Fruit fly (Drosophila melanogaster) whole organism, embryonic: ENCODE measurements around the gene CG9316.

Experiments used
- BtbVII ChIP-seq: fragments of 200-800 bp; sonication (Bioruptor generic); optimal IDR thresholded peaks from 3 replicates; lab custom pipeline; 2017; ENCODE audit warnings: missing biosample characterization, mild to moderate bottlenecking, missing genetic modification characterization
- CG10366 ChIP-seq: fragments of 200-800 bp; sonication (Bioruptor generic); IDR thresholded peaks from 2 replicates; pipeline ENCODE4 v1.3.6; 2022; ENCODE audit warnings: missing biosample characterization, missing genetic modification characterization
- CG10543 ChIP-seq: fragments of 200-800 bp; sonication (Bioruptor generic); optimal IDR thresholded peaks from 3 replicates; lab custom pipeline; 2017; ENCODE audit warnings: missing biosample characterization, mild to moderate bottlenecking, missing genetic modification characterization, moderate library complexity
- CG10654 ChIP-seq: fragments of 200-800 bp; sonication (Bioruptor generic); optimal IDR thresholded peaks from 2 replicates; lab custom pipeline; 2016; ENCODE audit warnings: missing biosample characterization, missing genetic modification characterization
- CG11398 ChIP-seq: fragments of 200-800 bp; sonication (Bioruptor generic); optimal IDR thresholded peaks from 2 replicates; lab custom pipeline; 2016; ENCODE audit warnings: missing biosample characterization, missing genetic modification characterization
- CG11696 ChIP-seq: fragments of 200-800 bp; sonication (Bioruptor generic); IDR thresholded peaks from 2 replicates; pipeline ENCODE4 v1.3.6; 2022; ENCODE audit warnings: missing biosample characterization, missing genetic modification characterization
- CG12391 ChIP-seq: fragments of 200-800 bp; sonication (Bioruptor generic); optimal IDR thresholded peaks from 3 replicates; lab custom pipeline; 2018; ENCODE audit warnings: missing biosample characterization, mild to moderate bottlenecking, missing genetic modification characterization, moderate library complexity
- CG13775 ChIP-seq: fragments of 200-800 bp; sonication (Bioruptor generic); optimal IDR thresholded peaks from 3 replicates; lab custom pipeline; 2017; ENCODE audit warnings: missing biosample characterization, mild to moderate bottlenecking, missing genetic modification characterization
- CG14050 ChIP-seq: fragments of 200-800 bp; sonication (Bioruptor generic); IDR thresholded peaks from 3 replicates; pipeline ENCODE4 v1.3.6; 2022; ENCODE audit warnings: missing biosample characterization, missing genetic modification characterization
- CG1603 ChIP-seq: fragments of 200-800 bp; sonication (Bioruptor generic); optimal IDR thresholded peaks from 2 replicates; lab custom pipeline; 2019; ENCODE audit warnings: missing biosample characterization, mild to moderate bottlenecking, missing genetic modification characterization, moderate library complexity
- CG16815 ChIP-seq: fragments of 200-800 bp; sonication (Bioruptor generic); optimal IDR thresholded peaks from 3 replicates; lab custom pipeline; 2017; ENCODE audit warnings: missing biosample characterization, mild to moderate bottlenecking, missing genetic modification characterization
- CG17361 ChIP-seq: fragments of 200-800 bp; sonication (Bioruptor generic); IDR thresholded peaks from 3 replicates; pipeline ENCODE4 v1.3.6; 2022; ENCODE audit warnings: missing biosample characterization, missing genetic modification characterization
- CG18476 ChIP-seq: fragments of 200-800 bp; sonication (Bioruptor generic); optimal IDR thresholded peaks from 2 replicates; lab custom pipeline; 2016; ENCODE audit warnings: missing biosample characterization, mild to moderate bottlenecking, missing genetic modification characterization
- CG18764 ChIP-seq: fragments of 200-800 bp; sonication (Bioruptor generic); optimal IDR thresholded peaks from 3 replicates; lab custom pipeline; 2016; ENCODE audit warnings: missing biosample characterization, missing genetic modification characterization
- CG3407 ChIP-seq: fragments of 200-800 bp; sonication (Bioruptor generic); optimal IDR thresholded peaks from 2 replicates; lab custom pipeline; 2018; ENCODE audit warnings: missing biosample characterization, mild to moderate bottlenecking, missing genetic modification characterization
- CG42726 ChIP-seq: fragments of 200-800 bp; sonication (Bioruptor generic); IDR thresholded peaks from 2 replicates; pipeline ENCODE4 v1.3.6; 2022; ENCODE audit warnings: missing biosample characterization, missing genetic modification characterization; ENCODE audit not compliant: partially characterized antibody
- CG4282 ChIP-seq: fragments of 200-800 bp; sonication (Bioruptor generic); optimal IDR thresholded peaks from 2 replicates; lab custom pipeline; 2016; ENCODE audit warnings: missing biosample characterization, missing genetic modification characterization
- CG43689 ChIP-seq: fragments of 200-800 bp; sonication (Bioruptor generic); IDR thresholded peaks from 2 replicates; pipeline ENCODE4 v1.3.6; 2022; ENCODE audit warnings: missing biosample characterization, missing genetic modification characterization
- CG4820 ChIP-seq: fragments of 200-800 bp; sonication (Bioruptor generic); optimal IDR thresholded peaks from 3 replicates; lab custom pipeline; 2016; ENCODE audit warnings: missing biosample characterization, missing genetic modification characterization
- CG7963 ChIP-seq: fragments of 200-800 bp; sonication (Bioruptor generic); IDR thresholded peaks from 3 replicates; pipeline ENCODE4 v1.3.6; 2022; ENCODE audit warnings: missing biosample characterization, missing genetic modification characterization; ENCODE audit not compliant: partially characterized antibody
- CG9797 ChIP-seq: fragments of 200-800 bp; sonication (Bioruptor generic); optimal IDR thresholded peaks from 3 replicates; lab custom pipeline; 2018; ENCODE audit warnings: missing biosample characterization, mild to moderate bottlenecking, missing genetic modification characterization
- Dek ChIP-seq: fragments of 200-800 bp; sonication (Bioruptor generic); optimal IDR thresholded peaks from 3 replicates; lab custom pipeline; 2019; ENCODE audit warnings: missing biosample characterization, mild to moderate bottlenecking, missing genetic modification characterization, moderate library complexity
- E2f1 ChIP-seq: fragments of 200-800 bp; sonication (Bioruptor generic); IDR thresholded peaks from 2 replicates; pipeline ENCODE4 v1.3.6; 2022; ENCODE audit warnings: missing biosample characterization, missing genetic modification characterization
- H15 ChIP-seq: fragments of 200-800 bp; sonication (Bioruptor generic); IDR thresholded peaks from 3 replicates; pipeline ENCODE4 v1.3.6; 2022; ENCODE audit warnings: missing biosample characterization, missing genetic modification characterization
- H2.0 ChIP-seq: fragments of 200-800 bp; sonication (Bioruptor generic); IDR thresholded peaks from 2 replicates; pipeline ENCODE4 v1.3.6; 2022; ENCODE audit warnings: missing biosample characterization, missing genetic modification characterization
- HLH54F ChIP-seq: fragments of 200-800 bp; sonication (Bioruptor generic); optimal IDR thresholded peaks from 3 replicates; lab custom pipeline; 2016; ENCODE audit warnings: missing biosample characterization, missing genetic modification characterization
- Hr51 ChIP-seq, 2 experiments: fragments of 200-800 bp; sonication (Bioruptor generic); optimal IDR thresholded peaks; 2 replicates in 1 of 2; 3 replicates in 1 of 2; lab custom pipeline; 2016 to 2018; ENCODE audit warnings: missing biosample characterization in 2 of 2, missing genetic modification characterization in 2 of 2, mild to moderate bottlenecking in 1 of 2, moderate library complexity in 1 of 2
- MTF-1 ChIP-seq: fragments of 200-800 bp; sonication (Bioruptor generic); optimal IDR thresholded peaks from 2 replicates; lab custom pipeline; 2018; ENCODE audit warnings: missing biosample characterization, mild to moderate bottlenecking, missing genetic modification characterization, borderline replicate concordance
- NC2β ChIP-seq: fragments of 200-800 bp; sonication (Bioruptor generic); optimal IDR thresholded peaks from 2 replicates; lab custom pipeline; 2016; ENCODE audit warnings: missing biosample characterization, missing genetic modification characterization
- Nf-YB ChIP-seq: fragments of 200-800 bp; sonication (Bioruptor generic); optimal IDR thresholded peaks from 3 replicates; lab custom pipeline; 2019; ENCODE audit warnings: missing biosample characterization, mild to moderate bottlenecking, missing genetic modification characterization, moderate library complexity
- Pdp1 ChIP-seq, 2 experiments: fragments of 200-800 bp; sonication (Bioruptor generic); optimal IDR thresholded peaks; 3 replicates each; lab custom pipeline; 2016; ENCODE audit warnings: missing biosample characterization in 2 of 2, missing genetic modification characterization in 2 of 2, mild to moderate bottlenecking in 1 of 2, moderate library complexity in 1 of 2
- Ptx1 ChIP-seq: fragments of 200-800 bp; sonication (Bioruptor generic); IDR thresholded peaks from 2 replicates; pipeline ENCODE4 v1.3.6; 2022; ENCODE audit warnings: missing biosample characterization, missing genetic modification characterization
- Ravus ChIP-seq: fragments of 200-800 bp; sonication (Bioruptor generic); IDR thresholded peaks from 2 replicates; pipeline ENCODE4 v1.3.6; 2022; ENCODE audit warnings: missing biosample characterization, missing genetic modification characterization
- Sin3A ChIP-seq: fragments of >200 bp; optimal IDR thresholded peaks from 2 replicates; lab custom pipeline; 2018
- Sox102F ChIP-seq: fragments of 200-800 bp; sonication (Bioruptor generic); optimal IDR thresholded peaks from 2 replicates; lab custom pipeline; 2018; ENCODE audit warnings: missing biosample characterization, mild to moderate bottlenecking, missing genetic modification characterization, moderate library complexity
- Sry-β ChIP-seq: fragments of 200-800 bp; sonication (Bioruptor generic); optimal IDR thresholded peaks from 2 replicates; lab custom pipeline; 2018; ENCODE audit warnings: missing biosample characterization, mild to moderate bottlenecking, missing genetic modification characterization, moderate library complexity
- ac ChIP-seq: fragments of 200-800 bp; sonication (Bioruptor generic); optimal IDR thresholded peaks from 3 replicates; lab custom pipeline; 2017; ENCODE audit warnings: missing biosample characterization, mild to moderate bottlenecking, missing genetic modification characterization
- aop ChIP-seq: fragments of 200-800 bp; sonication (Bioruptor generic); IDR thresholded peaks from 2 replicates; pipeline ENCODE4 v1.3.6; 2022; ENCODE audit warnings: missing biosample characterization, missing genetic modification characterization
- bab2 ChIP-seq: fragments of 200-800 bp; sonication (Bioruptor generic); optimal IDR thresholded peaks from 2 replicates; lab custom pipeline; 2016; ENCODE audit warnings: missing biosample characterization, missing genetic modification characterization
- bsh ChIP-seq, 2 experiments: fragments of 200-800 bp; sonication (Bioruptor generic); optimal IDR thresholded peaks; 2 replicates each; lab custom pipeline; 2017 to 2018; ENCODE audit warnings: mild to moderate bottlenecking in 2 of 2, missing biosample characterization in 2 of 2, missing genetic modification characterization in 2 of 2, moderate library complexity in 1 of 2
- dpn ChIP-seq, 2 experiments: fragments of 200-800 bp; sonication (Bioruptor generic); optimal IDR thresholded peaks; 3 replicates each; lab custom pipeline; 2016; ENCODE audit warnings: missing biosample characterization in 2 of 2, missing genetic modification characterization in 2 of 2
- dysf ChIP-seq: fragments of 200-800 bp; sonication (Bioruptor generic); IDR thresholded peaks from 3 replicates; pipeline ENCODE4 v1.3.6; 2022; ENCODE audit warnings: missing biosample characterization, missing genetic modification characterization
- jumu ChIP-seq: fragments of 200-800 bp; sonication (Bioruptor generic); optimal IDR thresholded peaks from 3 replicates; lab custom pipeline; 2016; ENCODE audit warnings: missing biosample characterization, missing genetic modification characterization
- lilli ChIP-seq: fragments of 200-800 bp; sonication (Bioruptor generic); optimal IDR thresholded peaks from 3 replicates; lab custom pipeline; 2016; ENCODE audit warnings: missing biosample characterization, missing genetic modification characterization
- mam ChIP-seq: fragments of 200-800 bp; sonication (Bioruptor generic); optimal IDR thresholded peaks from 3 replicates; lab custom pipeline; 2016; ENCODE audit warnings: missing biosample characterization, missing genetic modification characterization
- odd ChIP-seq: fragments of 200-800 bp; sonication (Bioruptor generic); optimal IDR thresholded peaks from 2 replicates; lab custom pipeline; 2017; ENCODE audit warnings: missing biosample characterization, mild to moderate bottlenecking, missing genetic modification characterization
- salm ChIP-seq: fragments of 200-800 bp; sonication (Bioruptor generic); optimal IDR thresholded peaks from 2 replicates; lab custom pipeline; 2018; ENCODE audit warnings: missing biosample characterization, mild to moderate bottlenecking, missing genetic modification characterization
- sc ChIP-seq, 3 experiments: fragments of >200 bp in 2 of 3; fragments of 200-800 bp in 1 of 3; sonication (Bioruptor generic) in 1 of 3; optimal IDR thresholded peaks; 2 replicates in 2 of 3; 3 replicates in 1 of 3; lab custom pipeline; 2017; ENCODE audit warnings: mild to moderate bottlenecking in 1 of 3, missing biosample characterization in 1 of 3, missing genetic modification characterization in 1 of 3, missing genetic modification reagents in 1 of 3
- tap ChIP-seq: fragments of 200-800 bp; optimal IDR thresholded peaks from 3 replicates; lab custom pipeline; 2019; ENCODE audit warnings: missing biosample characterization, mild to moderate bottlenecking, missing genetic modification characterization, moderate library complexity
- wor ChIP-seq: fragments of 200-800 bp; sonication (Bioruptor generic); IDR thresholded peaks from 2 replicates; pipeline ENCODE4 v1.3.6; 2022; ENCODE audit warnings: missing biosample characterization, missing genetic modification characterization

Gene CG9316

dm6 chr2L:20761951-20762538 is 35.7 kb upstream of the CG9316 start (continued):
- TF ChIP-seq CG10366 (GFP tag; lab: Robert Waterston, UW) (no peak), mam (no peak), lilli (GFP tag; lab: Kevin White, UChicago) (peak; percentile 23), CG3407 (GFP tag; lab: Kevin White, UChicago) (no peak), CG11398 (GFP tag; lab: Kevin White, UChicago) (no peak), odd (GFP tag; lab: Kevin White, UChicago) (peak; percentile 2), CG10654 (GFP tag; lab: Kevin White, UChicago) (no peak), Sry-β (GFP tag; lab: Kevin White, UChicago) (no peak), dpn (GFP tag; optimal IDR thresholded peaks at IDR 0.05; lab: Kevin White, UChicago) (peak in 1 of 2 experiments; percentile 16), CG9797 (GFP tag; lab: Kevin White, UChicago) (no peak), HLH54F (GFP tag; lab: Kevin White, UChicago) (no peak), dysf (GFP tag; lab: Robert Waterston, UW) (peak; percentile 54; the same call in 1 of the 3 replicates), CG18764 (GFP tag; lab: Kevin White, UChicago) (no peak), Sin3A (lab: Kevin White, UChicago) (no peak), CG18476 (no peak), H2.0 (no peak), wor (GFP tag; lab: Robert Waterston, UW) (no peak), salm (tag; lab: Kevin White, UChicago) (no peak), Dek (peak; percentile 37), MTF-1 (no peak), jumu (GFP tag; lab: Kevin White, UChicago) (no peak), Ptx1 (GFP tag; lab: Robert Waterston, UW) (peak; percentile 65), CG13775 (GFP tag; lab: Kevin White, UChicago) (peak; percentile 37), CG12391 (tag; lab: Kevin White, UChicago) (peak; percentile 62), Pdp1 (GFP tag; optimal IDR thresholded peaks at IDR 0.05; lab: Kevin White, UChicago) (peak in 1 of 2 experiments; percentile 55), Nf-YB (GFP tag; lab: Kevin White, UChicago) (no peak), BtbVII (GFP tag; lab: Kevin White, UChicago) (peak; percentile 3), CG4820 (GFP tag; lab: Kevin White, UChicago) (peak; percentile 27), bsh (GFP tag; optimal IDR thresholded peaks at IDR 0.05; lab: Kevin White, UChicago) (peak; percentile 13 to 67), Sox102F (GFP tag; lab: Kevin White, UChicago) (peak; percentile 74), ac (GFP tag; lab: Kevin White, UChicago) (no peak), CG11696 (GFP tag; lab: Robert Waterston, UW) (peak; percentile 26; the same call in 1 of the 2 replicates), CG1603 (peak; percentile 8), aop (GFP tag; lab: Robert Waterston, UW) (no peak), NC2β (no peak), CG43689 (no peak), CG4282 (GFP tag; lab: Kevin White, UChicago) (no peak), CG42726 (GFP tag; lab: Robert Waterston, UW) (no peak), H15 (GFP tag; lab: Robert Waterston, UW) (no peak), CG10543 (GFP tag; lab: Kevin White, UChicago) (no peak), bab2 (no peak), Ravus (GFP tag; lab: Robert Waterston, UW) (no peak), tap (tag; lab: Kevin White, UChicago) (peak; percentile 49), CG7963 (GFP tag; lab: Robert Waterston, UW) (no peak), E2f1 (GFP tag; lab: Robert Waterston, UW) (no peak), sc (optimal IDR thresholded peaks at IDR 0.05; lab: Kevin White, UChicago) (no peak), sc (GFP tag; optimal IDR thresholded peaks at IDR 0.05; lab: Kevin White, UChicago) (no peak), CG17361 (GFP tag; lab: Robert Waterston, UW) (peak; percentile 56; the same call in 2 of the 3 replicates), Hr51 (GFP tag; optimal IDR thresholded peaks at IDR 0.05; lab: Kevin White, UChicago) (peak in 1 of 2 experiments; percentile 64), CG14050 (GFP tag; lab: Robert Waterston, UW) (peak; percentile 28; the same call in 1 of the 3 replicates), CG16815 (GFP tag; lab: Kevin White, UChicago) (no peak)
